Worm (Caenorhabditis elegans) whole organism, L2 larva: ENCODE data around the gene gtf-2F1.

Source experiments
- F13H6.1 ChIP-seq: sonication (generic microtip); optimal IDR thresholded peaks from 2 replicates; lab custom pipeline; 2016; ENCODE audit warnings: missing genetic modification characterization, missing compliant biosample characterization
- aly-2 ChIP-seq: fragments of 150-350 bp; optimal IDR thresholded peaks from 2 replicates; lab custom pipeline; 2014; ENCODE audit warnings: missing biosample characterization, missing genetic modification characterization
- ama-1 ChIP-seq: fragments of 150-350 bp; optimal IDR thresholded peaks from 2 replicates; lab custom pipeline; 2018; ENCODE audit warnings: inconsistent platforms
- dmd-4 ChIP-seq: sonication (generic microtip); optimal IDR thresholded peaks from 2 replicates; lab custom pipeline; 2017; ENCODE audit warnings: missing biosample characterization, missing genetic modification characterization
- lin-13 ChIP-seq: fragments of 150-350 bp; optimal IDR thresholded peaks from 2 replicates; lab custom pipeline; 2014; ENCODE audit warnings: missing biosample characterization, missing genetic modification reagents, missing genetic modification characterization
- lin-39 ChIP-seq: fragments of 150-350 bp; optimal IDR thresholded peaks from 2 replicates; lab custom pipeline; 2014; ENCODE audit warnings: missing biosample characterization, missing genetic modification reagents, missing genetic modification characterization
- mab-5 ChIP-seq: fragments of 150-350 bp; optimal IDR thresholded peaks from 2 replicates; lab custom pipeline; 2014; ENCODE audit warnings: missing biosample characterization, missing genetic modification characterization
- nhr-25 ChIP-seq: fragments of 150-350 bp; sonication (generic microtip); optimal IDR thresholded peaks from 3 replicates; lab custom pipeline; 2014; ENCODE audit warnings: missing biosample characterization, missing genetic modification characterization
- snpc-4 ChIP-seq: fragments of 150-350 bp; optimal IDR thresholded peaks from 2 replicates; lab custom pipeline; 2014; ENCODE audit warnings: missing biosample characterization, missing genetic modification characterization
- unc-39 ChIP-seq: fragments of 150-350 bp; optimal IDR thresholded peaks from 2 replicates; lab custom pipeline; 2014; ENCODE audit warnings: missing biosample characterization, missing genetic modification characterization
- unc-62 ChIP-seq: fragments of 150-350 bp; optimal IDR thresholded peaks from 2 replicates; lab custom pipeline; 2014; ENCODE audit warnings: missing biosample characterization, missing genetic modification reagents, missing genetic modification characterization
- ztf-11 ChIP-seq: sonication (generic microtip); optimal IDR thresholded peaks from 2 replicates; lab custom pipeline; 2017; ENCODE audit warnings: missing biosample characterization, missing genetic modification characterization
- ztf-4 ChIP-seq: fragments of 150-350 bp; optimal IDR thresholded peaks from 2 replicates; lab custom pipeline; 2014; ENCODE audit warnings: missing biosample characterization, missing genetic modification characterization

ce11 chrII:4276924-4277323 is 24.5 kb upstream of the gtf-2F1 start:
- TF ChIP-seq lin-13 (GFP tag; lab: Kevin White, UChicago) (no peak), mab-5 (tag; lab: Kevin White, UChicago) (no peak), ama-1 (no peak), nhr-25 (tag; lab: Kevin White, UChicago) (no peak), F13H6.1 (tag; lab: Kevin White, UChicago) (no peak), aly-2 (no peak), snpc-4 (no peak), ztf-4 (no peak), lin-39 (no peak), dmd-4 (tag; lab: Kevin White, UChicago) (no peak), ztf-11 (tag; lab: Kevin White, UChicago) (no peak), unc-39 (tag; lab: Kevin White, UChicago) (no peak), unc-62 (GFP tag; lab: Kevin White, UChicago) (no peak)
